2 worm cellular contexts compared by ENCODE assay signal in the genomic region with DNA sequence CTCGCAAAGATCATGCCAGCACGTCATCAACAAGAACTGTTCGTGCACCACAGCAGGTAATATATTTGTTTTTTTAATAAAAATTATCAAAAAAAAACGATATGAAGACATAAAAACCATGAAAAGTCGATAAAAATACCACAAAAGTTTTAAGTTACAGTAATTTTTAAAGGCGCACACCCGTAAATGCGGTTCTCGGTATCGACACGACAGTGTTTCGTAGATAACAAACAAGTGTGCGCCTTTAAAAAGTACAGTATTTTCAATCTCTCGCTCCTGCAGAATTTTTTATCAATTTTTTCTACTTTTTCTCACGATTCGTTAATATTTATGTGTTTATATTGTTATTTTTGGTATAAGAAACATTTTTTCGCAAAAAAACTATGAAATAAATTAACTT.
TF ChIP-seq lines count a peak whose summit lies in the region.

No protein-coding gene starts in this region.

TF ChIP-seq in whole organism, L4 larva, 104 proteins besides CTCF, POLR2A, EP300 and RAD21:
- TF ChIP-seq Y48G9A.11 (GFP tag; IDR thresholded peaks at IDR 0.05; lab: Robert Waterston, UW) (no peak), T20F7.1 (GFP tag; optimal IDR thresholded peaks at IDR 0.05; lab: Kevin White, UChicago) (no peak), snpc-1.2 (GFP tag; IDR thresholded peaks at IDR 0.05; lab: Robert Waterston, UW) (0 out of 2 replicates have a peak, but pooled peaks have one; percentile 36), Y5F2A.4 (GFP tag; optimal IDR thresholded peaks at IDR 0.05; lab: Kevin White, UChicago) (no peak)
TF ChIP-seq in whole organism, L4 larva: peak in this region for 1.

TF ChIP-seq in whole organism, young adult, 124 proteins besides CTCF, POLR2A, EP300 and RAD21:
- peak; percentile 56 for TF ChIP-seq madf-6 (GFP tag; IDR thresholded peaks at IDR 0.05; lab: Robert Waterston, UW)
- no peak for TF ChIP-seq ZK185.1 (tag; optimal IDR thresholded peaks at IDR 0.05; lab: Kevin White, UChicago; ENCODE audit: poor library complexity, severe bottlenecking)
- TF ChIP-seq nhr-27 (tag; optimal IDR thresholded peaks at IDR 0.05; lab: Kevin White, UChicago) = no peak
- peak; percentile 50; the same call in 1 of the 2 replicates for TF ChIP-seq F33H1.4 (GFP tag; IDR thresholded peaks at IDR 0.05; lab: Robert Waterston, UW)
- no peak for TF ChIP-seq nfyb-1 (GFP tag; IDR thresholded peaks at IDR 0.05; lab: Robert Waterston, UW)
- TF ChIP-seq lin-40 (tag; optimal IDR thresholded peaks at IDR 0.05; lab: Kevin White, UChicago) = no peak
- no peak for TF ChIP-seq aptf-2 (GFP tag; conservative IDR thresholded peaks at IDR 0.05; lab: Robert Waterston, UW)
- TF ChIP-seq gei-17 (GFP tag; optimal IDR thresholded peaks at IDR 0.05; lab: Kevin White, UChicago) = no peak
- peak; percentile 70 for TF ChIP-seq lsl-1 (GFP tag; optimal IDR thresholded peaks at IDR 0.05; lab: Kevin White, UChicago)
TF ChIP-seq in whole organism, young adult: peak in this region for 3.
